Worm (Caenorhabditis elegans) whole organism, L2 larva: ENCODE measurements around the gene F22E5.8.
"Not testable (repeated sequence)": the region's sequence is repeated elsewhere in the genome, so short reads cannot be mapped to it uniquely, and the experiment has no call there.

Experiments
- ceh-16 ChIP-seq: fragments of 150-350 bp; optimal IDR thresholded peaks from 2 replicates; lab custom pipeline; 2014; ENCODE audit warnings: missing biosample characterization, missing genetic modification characterization
- egl-27 ChIP-seq: sonication (generic microtip); optimal IDR thresholded peaks from 3 replicates; lab custom pipeline; 2017; ENCODE audit warnings: missing biosample characterization, missing genetic modification reagents, missing genetic modification characterization
- elt-1 ChIP-seq: fragments of 150-350 bp; optimal IDR thresholded peaks from 2 replicates; lab custom pipeline; 2014; ENCODE audit warnings: missing biosample characterization, missing genetic modification characterization
- elt-3 ChIP-seq: sonication (generic microtip); optimal IDR thresholded peaks from 2 replicates; lab custom pipeline; 2017; ENCODE audit warnings: missing biosample characterization, missing genetic modification characterization
- fos-1 ChIP-seq: fragments of 150-350 bp; optimal IDR thresholded peaks from 2 replicates; lab custom pipeline; 2014; ENCODE audit warnings: missing biosample characterization, missing genetic modification characterization
- skn-1 ChIP-seq: sonication (generic microtip); optimal IDR thresholded peaks from 2 replicates; lab custom pipeline; 2017; ENCODE audit warnings: missing biosample characterization, missing genetic modification characterization
- unc-55 ChIP-seq: fragments of 150-350 bp; sonication (generic microtip); optimal IDR thresholded peaks from 3 replicates; lab custom pipeline; 2014; ENCODE audit warnings: missing biosample characterization, missing genetic modification reagents, missing genetic modification characterization
- ztf-11 ChIP-seq: sonication (generic microtip); optimal IDR thresholded peaks from 2 replicates; lab custom pipeline; 2017; ENCODE audit warnings: missing biosample characterization, missing genetic modification characterization

DNA sequence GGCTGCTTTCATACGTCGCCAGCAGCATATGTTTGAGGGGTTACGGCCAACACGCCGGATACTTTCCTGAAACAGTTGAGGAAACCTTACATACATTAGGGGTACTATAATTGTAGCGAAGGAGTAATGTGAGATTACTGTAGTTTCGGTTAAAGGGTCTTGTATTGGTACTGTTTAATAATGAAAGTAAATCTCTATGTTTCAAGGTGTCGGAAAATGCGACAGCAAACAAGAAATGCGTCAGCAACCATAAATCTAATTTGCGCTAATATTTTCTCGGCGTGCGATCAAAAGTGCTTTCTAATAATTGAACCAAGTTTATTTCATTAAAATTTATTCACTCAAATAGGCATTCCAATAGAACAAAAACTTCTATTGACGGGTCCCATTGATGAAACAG is 32.5 kb downstream of the F22E5.8 start, which contains the start of gene sri-57:
- not testable (repeated sequence) for TF ChIP-seq ztf-11; skn-1 (tag; lab: Kevin White, UChicago); elt-3; fos-1 (tag; lab: Kevin White, UChicago); egl-27; ceh-16 (tag; lab: Kevin White, UChicago); unc-55 (GFP tag; lab: Kevin White, UChicago); elt-1
